Fruit fly (Drosophila melanogaster): ENCODE data around the gene Ugt35D1.

- TF ChIP-seq usp (GFP tag; optimal IDR thresholded peaks at IDR 0.05) (no peak), psq (optimal IDR thresholded peaks at IDR 0.05) (no peak)
Measured at dm6 chr3R:31421995-31422394, 26.9 kb upstream of the Ugt35D1 start.
